Worm (Caenorhabditis elegans) whole organism, late embryonic: Measurements from ENCODE around the gene D1022.3.

Experiments used
- K02D7.2 ChIP-seq: sonication (generic microtip); optimal IDR thresholded peaks from 2 replicates; lab custom pipeline; 2017; ENCODE audit warnings: mild to moderate bottlenecking, missing genetic modification characterization, missing compliant biosample characterization

The D1022.3 gene

DNA sequence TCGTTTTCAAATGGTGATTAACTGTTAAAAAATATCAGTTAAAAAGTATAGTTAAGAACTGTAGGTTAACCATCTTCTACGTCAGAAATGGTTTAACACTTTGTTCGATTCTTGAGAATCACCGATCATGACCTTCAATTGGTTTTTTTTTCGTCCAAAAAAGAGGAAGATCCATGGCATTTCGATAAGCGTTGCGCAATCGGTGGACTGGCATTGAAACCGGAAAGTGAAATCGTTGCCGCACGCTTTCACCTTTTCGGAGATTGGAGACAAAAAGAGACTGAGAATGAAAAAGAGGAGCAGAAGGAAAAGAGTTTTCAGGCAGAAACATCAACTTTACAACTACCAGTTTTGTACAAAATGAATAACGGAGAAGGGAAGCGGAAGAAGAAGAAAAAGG is 50.8 kb downstream of the D1022.3 start:
- no peak for TF ChIP-seq K02D7.2 (tag; lab: Kevin White, UChicago)
